Fruit fly (Drosophila melanogaster) whole organism: Measurements from ENCODE around the gene moody.

Experiments
- CG8478 ChIP-seq: fragments of >200 bp; optimal IDR thresholded peaks from 2 replicates; lab custom pipeline; 2018; ENCODE audit warnings: inconsistent platforms
- Dll ChIP-seq: fragments of >200 bp; optimal IDR thresholded peaks from 2 replicates; lab custom pipeline; 2017
- EcR ChIP-seq, 2 experiments: fragments of >200 bp; optimal IDR thresholded peaks; 2 replicates each; lab custom pipeline; 2017; ENCODE audit warnings: missing biosample characterization in 2 of 2, missing genetic modification characterization in 2 of 2, missing genetic modification reagents in 2 of 2
- pan ChIP-seq: fragments of >200 bp; optimal IDR thresholded peaks from 2 replicates; lab custom pipeline; 2017
- psq ChIP-seq: fragments of >200 bp; optimal IDR thresholded peaks from 2 replicates; lab custom pipeline; 2017
- usp ChIP-seq: fragments of >200 bp; optimal IDR thresholded peaks from 2 replicates; lab custom pipeline; 2017; ENCODE audit warnings: missing biosample characterization, missing genetic modification characterization, mixed read lengths

Gene moody

dm6 chrX:2050070-2050899 lies at the start of gene moody:
TSS of gene moody (minus strand) at chrX:2050120.
- TF ChIP-seq EcR (GFP tag; optimal IDR thresholded peaks at IDR 0.05; lab: Kevin White, UChicago) = no peak
- TF ChIP-seq Dll = peak; percentile 93

- TF ChIP-seq usp (no peak), EcR (GFP tag; optimal IDR thresholded peaks at IDR 0.05; lab: Kevin White, UChicago) (no peak), pan (lab: Kevin White, UChicago) (no peak), Dll (no peak), psq (lab: Kevin White, UChicago) (no peak), CG8478 (no peak)
Observed at dm6 chrX:2098267-2098666, 48.3 kb upstream of the moody start.

DNA sequence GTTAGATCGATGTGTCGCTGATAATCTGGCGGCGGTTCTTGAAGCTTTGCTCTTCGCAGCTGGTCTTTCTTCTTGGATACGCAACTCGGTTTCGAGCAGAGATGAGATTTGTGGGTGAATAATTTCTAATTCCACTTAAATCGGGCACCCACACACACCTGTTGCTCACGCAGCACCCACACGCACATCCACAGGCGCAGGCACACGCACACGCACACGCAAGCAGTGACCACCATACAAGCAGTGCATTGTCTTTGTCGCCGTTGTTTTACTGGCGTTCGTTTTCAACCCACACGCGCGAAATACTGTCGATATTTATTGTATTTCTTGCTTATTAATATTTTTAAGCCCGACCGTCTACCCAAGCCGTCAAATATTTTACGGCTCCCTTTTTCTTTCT lies 46.4 kb upstream of the moody start:
- no peak for TF ChIP-seq psq (lab: Kevin White, UChicago)
- TF ChIP-seq pan (lab: Kevin White, UChicago) = no peak

DNA sequence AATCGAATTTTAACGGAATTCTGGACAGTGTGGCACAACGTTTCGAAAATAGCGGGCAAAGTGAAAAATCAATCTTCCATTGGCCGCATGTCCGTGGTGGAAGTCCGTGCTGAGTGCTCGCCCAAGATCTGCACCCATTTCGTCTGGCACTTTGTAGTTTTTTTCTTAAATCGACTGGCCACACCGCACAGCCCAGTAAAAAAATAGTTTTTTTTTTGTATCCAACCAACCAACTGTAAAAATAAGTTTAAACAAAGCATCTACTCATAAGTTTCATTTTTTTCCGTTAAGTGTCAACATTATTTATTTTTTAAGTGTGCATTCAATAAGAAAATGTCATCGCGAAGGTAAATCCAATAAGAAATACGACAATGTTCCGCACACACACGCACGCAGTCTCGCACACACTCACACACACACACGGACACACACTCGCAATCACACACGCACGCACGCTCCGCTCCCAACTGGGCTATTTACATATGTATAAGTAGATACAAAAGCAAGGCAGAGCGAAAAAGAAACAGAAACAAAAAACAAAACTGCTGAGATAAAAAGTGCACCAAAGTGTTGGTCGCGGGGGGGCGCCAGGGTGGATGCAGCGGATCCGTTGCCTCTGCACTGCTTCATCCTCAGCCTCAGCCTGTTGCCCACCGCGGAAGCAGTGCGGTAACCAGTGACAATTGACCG lies 44.3 kb upstream of the moody start, which contains the start of gene csw:
Gene csw, plus strand, starts transcription at position 163 of the 690 bp plus-strand sequence.
- TF ChIP-seq psq (lab: Kevin White, UChicago) (no peak), CG8478 (peak; percentile 15)

dm6 chrX:2089812-2090211 lies 39.9 kb upstream of the moody start:
- no peak for TF ChIP-seq pan (lab: Kevin White, UChicago)
- TF ChIP-seq CG8478 = no peak
- no peak for TF ChIP-seq EcR (GFP tag; optimal IDR thresholded peaks at IDR 0.05; lab: Kevin White, UChicago)
- TF ChIP-seq psq (lab: Kevin White, UChicago) = no peak
- TF ChIP-seq usp = no peak
- TF ChIP-seq Dll = no peak

- TF ChIP-seq Dll = no peak
- no peak for TF ChIP-seq EcR (GFP tag; optimal IDR thresholded peaks at IDR 0.05; lab: Kevin White, UChicago)
- TF ChIP-seq CG8478 = no peak
- TF ChIP-seq pan (lab: Kevin White, UChicago) = no peak
- TF ChIP-seq psq (lab: Kevin White, UChicago) = no peak
- TF ChIP-seq usp = no peak
Observed at dm6 chrX:2088798-2089197, 38.9 kb upstream of the moody start.

- TF ChIP-seq EcR (GFP tag; optimal IDR thresholded peaks at IDR 0.05; lab: Kevin White, UChicago) (no peak), Dll (no peak), CG8478 (no peak)
Observed at dm6 chrX:2087501-2087900, 37.6 kb upstream of the moody start.

DNA sequence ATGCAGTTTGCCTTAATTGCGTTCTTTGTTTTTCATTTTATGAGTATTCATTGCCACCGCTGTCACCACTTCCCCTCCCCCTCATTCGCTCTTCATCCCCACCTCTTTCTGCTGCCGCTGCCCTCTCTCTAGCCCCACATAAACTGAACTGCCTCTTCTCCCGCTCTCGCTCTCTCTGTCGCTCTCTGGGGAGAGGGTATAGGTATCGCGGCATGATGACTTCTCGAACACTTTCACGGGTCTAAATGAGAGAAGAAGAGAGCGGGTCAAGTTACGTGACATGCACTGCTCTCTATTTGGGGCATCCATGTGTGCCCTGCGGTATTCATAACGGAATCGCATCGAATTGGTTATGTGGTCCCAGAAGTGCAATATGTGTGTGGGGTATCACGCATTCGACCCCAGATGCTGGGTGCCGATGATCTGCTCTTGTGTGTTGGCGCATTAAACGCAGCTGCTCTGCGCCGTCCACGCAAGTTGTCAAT lies 33.8 kb upstream of the moody start:
- TF ChIP-seq CG8478 = no peak
- TF ChIP-seq EcR (GFP tag; optimal IDR thresholded peaks at IDR 0.05; lab: Kevin White, UChicago) = no peak
- peak; percentile 76 for TF ChIP-seq Dll
- no peak for TF ChIP-seq psq (lab: Kevin White, UChicago)
- TF ChIP-seq pan (lab: Kevin White, UChicago) = peak; percentile 96
- no peak for TF ChIP-seq usp

DNA sequence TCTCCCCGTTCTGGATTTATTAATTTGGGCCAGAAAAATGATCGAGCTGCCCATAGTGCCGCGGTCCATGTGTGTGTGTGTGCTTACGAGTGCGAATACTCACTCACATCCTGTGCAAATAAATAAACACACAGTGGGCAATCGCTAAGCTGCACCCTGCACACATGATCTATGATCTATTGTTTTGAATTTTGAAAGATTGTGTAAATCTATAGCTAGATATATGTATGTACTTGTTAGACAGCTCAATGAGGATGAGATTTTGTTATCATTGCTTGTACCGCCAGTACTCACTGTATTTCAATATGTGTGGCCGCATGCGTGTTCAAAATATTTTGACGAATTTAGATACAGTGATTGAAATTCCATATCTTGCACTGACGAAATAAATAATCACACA lies 33.2 kb upstream of the moody start:
- TF ChIP-seq Dll = no peak
- TF ChIP-seq psq (lab: Kevin White, UChicago) = no peak
- TF ChIP-seq usp = no peak
- TF ChIP-seq EcR (GFP tag; optimal IDR thresholded peaks at IDR 0.05; lab: Kevin White, UChicago) = no peak
- TF ChIP-seq pan (lab: Kevin White, UChicago) = no peak
- TF ChIP-seq CG8478 = no peak

dm6 chrX:2081848-2082365 lies 32.0 kb upstream of the moody start:
- TF ChIP-seq Dll = no peak
- TF ChIP-seq psq (lab: Kevin White, UChicago) = no peak
- TF ChIP-seq EcR (GFP tag; optimal IDR thresholded peaks at IDR 0.05; lab: Kevin White, UChicago) = no peak
- TF ChIP-seq pan (lab: Kevin White, UChicago) = no peak
- no peak for TF ChIP-seq usp
- no peak for TF ChIP-seq CG8478

DNA sequence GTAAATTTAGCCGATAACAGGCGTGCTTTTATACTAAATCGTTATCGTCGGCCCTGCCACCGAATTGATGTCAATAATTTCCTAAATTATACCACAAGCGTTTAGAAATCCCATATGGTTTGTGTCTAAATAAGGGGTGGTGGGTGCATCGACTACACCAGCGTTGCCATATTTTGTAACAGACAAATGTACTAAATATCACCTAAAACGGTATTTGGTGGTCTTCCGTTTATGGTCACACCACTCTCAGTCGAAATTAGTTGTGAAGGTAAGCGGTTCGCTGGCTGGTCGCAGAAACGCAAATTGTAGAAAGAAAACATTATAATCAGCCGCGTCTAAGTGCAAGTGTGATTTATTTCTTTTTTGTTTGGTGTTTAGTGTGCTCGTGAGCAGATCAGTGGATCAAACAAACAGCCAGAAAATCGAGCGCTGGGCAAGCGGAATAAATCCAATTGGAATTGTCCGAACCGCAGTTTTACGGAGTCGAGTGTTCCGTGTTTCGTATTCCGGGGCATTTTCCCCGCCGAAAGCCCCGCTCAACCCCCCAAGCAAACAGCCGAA lies 30.5 kb upstream of the moody start, which contains the start of the genes CG16903 and Unc-76:
Gene CG16903, minus strand, starts transcription at position 39 of the 561 bp plus-strand sequence.
Gene Unc-76, plus strand, starts transcription at position 244 of the 561 bp plus-strand sequence.
- no peak for TF ChIP-seq Dll
- no peak for TF ChIP-seq pan (lab: Kevin White, UChicago)
- no peak for TF ChIP-seq psq (lab: Kevin White, UChicago)
- no peak for TF ChIP-seq CG8478
- TF ChIP-seq EcR (GFP tag; optimal IDR thresholded peaks at IDR 0.05; lab: Kevin White, UChicago) = no peak
- TF ChIP-seq usp = no peak
